Comparison of ENCODE assay signal across 1 fruit fly cellular context in genomic region chr3R:11221437-11222230, dm6.
A peak's percentile ranks its signal among the peaks of the same experiment; 100 is the strongest.
TF ChIP-seq lines count a peak whose summit lies in the region.

CG6693 (minus strand) TSS chr3R:11221639.
RpL3 (plus strand) TSS chr3R:11221894.

TF ChIP-seq in whole organism, embryonic, 481 proteins besides CTCF, POLR2A, EP300 and RAD21 (continued from another document):
- TF ChIP-seq CG5245 (GFP tag; optimal IDR thresholded peaks at IDR 0.05; lab: Kevin White, UChicago) (peak; percentile 38), HLH54F (GFP tag; optimal IDR thresholded peaks at IDR 0.05; lab: Kevin White, UChicago) (peak; percentile 53), CG16815 (GFP tag; optimal IDR thresholded peaks at IDR 0.05; lab: Kevin White, UChicago) (no peak), CG33213 (GFP tag; optimal IDR thresholded peaks at IDR 0.05; lab: Kevin White, UChicago) (peak; percentile 87), CG15601 (tag; optimal IDR thresholded peaks at IDR 0.05; lab: Kevin White, UChicago) (peak; percentile 75), mam (GFP tag; optimal IDR thresholded peaks at IDR 0.05; lab: Kevin White, UChicago) (peak; percentile 54), CG7963 (GFP tag; IDR thresholded peaks at IDR 0.05; lab: Robert Waterston, UW; ENCODE audit: partially characterized antibody) (no peak), NC2β (GFP tag; optimal IDR thresholded peaks at IDR 0.05; lab: Kevin White, UChicago) (peak; percentile 96), sim (GFP tag; IDR thresholded peaks at IDR 0.05; lab: Robert Waterston, UW) (no peak), gsb (GFP tag; IDR thresholded peaks at IDR 0.05; lab: Robert Waterston, UW) (peak; percentile 47; the same call in 1 of the 2 replicates), CG7271 (tag; optimal IDR thresholded peaks at IDR 0.05; lab: Kevin White, UChicago) (peak; percentile 82), schlank (tag; optimal IDR thresholded peaks at IDR 0.05; lab: Kevin White, UChicago) (peak; percentile 79), Mrtf (GFP tag; IDR thresholded peaks at IDR 0.05; lab: Robert Waterston, UW) (peak; percentile 51; the same call in 1 of the 3 replicates), ac (GFP tag; optimal IDR thresholded peaks at IDR 0.05; lab: Kevin White, UChicago) (peak; percentile 66), CG3838 (GFP tag; optimal IDR thresholded peaks at IDR 0.05; lab: Kevin White, UChicago) (peak; percentile 25), CG9215 (GFP tag; IDR thresholded peaks at IDR 0.05; lab: Robert Waterston, UW) (no peak), cas (GFP tag; IDR thresholded peaks at IDR 0.05; lab: Robert Waterston, UW) (peak; percentile 55; the same call in 1 of the 2 replicates), slou (GFP tag; optimal IDR thresholded peaks at IDR 0.05; lab: Kevin White, UChicago) (peak; percentile 56), CG5180 (GFP tag; optimal IDR thresholded peaks at IDR 0.05; lab: Kevin White, UChicago) (peak; percentile 59), CG10565 (GFP tag; optimal IDR thresholded peaks at IDR 0.05; lab: Kevin White, UChicago) (no peak), pho (GFP tag; optimal IDR thresholded peaks at IDR 0.05; lab: Kevin White, UChicago) (peak; percentile 47), gcm (GFP tag; optimal IDR thresholded peaks at IDR 0.05; lab: Kevin White, UChicago) (peak; percentile 78), CG11695 (GFP tag; IDR thresholded peaks at IDR 0.05; lab: Robert Waterston, UW) (peak; percentile 57; the same call in 2 of the 3 replicates), CG18764 (GFP tag; optimal IDR thresholded peaks at IDR 0.05; lab: Kevin White, UChicago) (peak; percentile 62), salm (tag; optimal IDR thresholded peaks at IDR 0.05; lab: Kevin White, UChicago) (peak; percentile 71), ind (GFP tag; optimal IDR thresholded peaks at IDR 0.05; lab: Kevin White, UChicago) (peak; percentile 32), CG18262 (tag; optimal IDR thresholded peaks at IDR 0.05; lab: Kevin White, UChicago) (peak; percentile 69), CG12071 (GFP tag; optimal IDR thresholded peaks at IDR 0.05; lab: Kevin White, UChicago) (peak; percentile 89), Rx (GFP tag; IDR thresholded peaks at IDR 0.05; lab: Robert Waterston, UW) (peak; percentile 36; the same call in 1 of the 2 replicates), fu2 (GFP tag; optimal IDR thresholded peaks at IDR 0.05; lab: Kevin White, UChicago) (peak; percentile 37), Atf-2 (GFP tag; optimal IDR thresholded peaks at IDR 0.05; lab: Kevin White, UChicago) (peak; percentile 25), Stat92E (GFP tag; optimal IDR thresholded peaks at IDR 0.05; lab: Kevin White, UChicago) (peak in 1 of 3 experiments; percentile 91), Neu2 (GFP tag; optimal IDR thresholded peaks at IDR 0.05; lab: Kevin White, UChicago; ENCODE audit: borderline replicate concordance) (peak; percentile 26), CG9797 (GFP tag; optimal IDR thresholded peaks at IDR 0.05; lab: Kevin White, UChicago) (peak; percentile 100), Fer3 (tag; optimal IDR thresholded peaks at IDR 0.05; lab: Kevin White, UChicago) (peak; percentile 88), CG34422 (GFP tag; IDR thresholded peaks at IDR 0.05; lab: Robert Waterston, UW) (peak; percentile 91), Poxn (GFP tag; IDR thresholded peaks at IDR 0.05; lab: Robert Waterston, UW) (no peak), CG13775 (GFP tag; optimal IDR thresholded peaks at IDR 0.05; lab: Kevin White, UChicago) (peak; percentile 74), CG3995 (GFP tag; optimal IDR thresholded peaks at IDR 0.05; lab: Kevin White, UChicago) (peak; percentile 58), prd (optimal IDR thresholded peaks at IDR 0.05; lab: Kevin White, UChicago) (no peak), prd (GFP tag; IDR thresholded peaks at IDR 0.05; lab: Robert Waterston, UW) (peak; percentile 43; the same call in 2 of the 3 replicates), slp2 (GFP tag; optimal IDR thresholded peaks at IDR 0.05; lab: Kevin White, UChicago) (peak; percentile 37), CG34376 (GFP tag; optimal IDR thresholded peaks at IDR 0.05; lab: Kevin White, UChicago) (peak; percentile 98), Taf1 (GFP tag; IDR thresholded peaks at IDR 0.05; lab: Robert Waterston, UW) (peak; percentile 37)
